Fruit fly (Drosophila melanogaster) whole organism, prepupa: ENCODE data around the gene CG6345.
A peak's percentile ranks its signal among the peaks of the same experiment; 100 is the strongest.

Experiments used
- CG10669 ChIP-seq: fragments of 200-800 bp; sonication (Bioruptor generic); optimal IDR thresholded peaks from 3 replicates; lab custom pipeline; 2018; ENCODE audit warnings: missing biosample characterization, mild to moderate bottlenecking, missing genetic modification characterization, moderate library complexity
- CG11294 ChIP-seq: fragments of 200-800 bp; sonication (Bioruptor generic); IDR thresholded peaks from 2 replicates; pipeline ENCODE4 v1.3.6; 2022; ENCODE audit warnings: missing biosample characterization, missing genetic modification characterization
- CG11902 ChIP-seq: fragments of 200-800 bp; sonication (Bioruptor generic); optimal IDR thresholded peaks from 3 replicates; lab custom pipeline; 2016; ENCODE audit warnings: missing biosample characterization, missing genetic modification characterization
- CG1621 ChIP-seq: fragments of 200-800 bp; sonication (Bioruptor generic); optimal IDR thresholded peaks from 3 replicates; lab custom pipeline; 2018; ENCODE audit warnings: missing biosample characterization, mild to moderate bottlenecking, missing genetic modification characterization
- CG16779 ChIP-seq: fragments of 200-800 bp; sonication (Bioruptor generic); optimal IDR thresholded peaks from 3 replicates; lab custom pipeline; 2017; ENCODE audit warnings: missing biosample characterization, mild to moderate bottlenecking, missing genetic modification characterization
- CG31627 ChIP-seq: fragments of 200-800 bp; sonication (Bioruptor generic); optimal IDR thresholded peaks from 3 replicates; lab custom pipeline; 2016; ENCODE audit warnings: missing biosample characterization, missing genetic modification characterization
- CG32006 ChIP-seq: fragments of 200-800 bp; sonication (Bioruptor generic); optimal IDR thresholded peaks from 3 replicates; lab custom pipeline; 2017; ENCODE audit warnings: missing biosample characterization, mild to moderate bottlenecking, missing genetic modification characterization
- CG34406 ChIP-seq: fragments of 200-800 bp; sonication (Bioruptor generic); optimal IDR thresholded peaks from 3 replicates; lab custom pipeline; 2016; ENCODE audit warnings: missing biosample characterization, missing genetic modification characterization
- CG3919 ChIP-seq: fragments of 200-800 bp; sonication (Bioruptor generic); optimal IDR thresholded peaks from 3 replicates; lab custom pipeline; 2016; ENCODE audit warnings: missing biosample characterization, missing genetic modification characterization
- CG4318 ChIP-seq: fragments of 200-800 bp; sonication (Bioruptor generic); optimal IDR thresholded peaks from 3 replicates; lab custom pipeline; 2017; ENCODE audit warnings: missing biosample characterization, mild to moderate bottlenecking, missing genetic modification characterization
- CG6163 ChIP-seq: fragments of 200-800 bp; sonication (Bioruptor generic); IDR thresholded peaks from 3 replicates; pipeline ENCODE4 v1.3.6; 2022; ENCODE audit warnings: missing biosample characterization, missing genetic modification characterization
- CG6792 ChIP-seq: fragments of 200-800 bp; sonication (Bioruptor generic); optimal IDR thresholded peaks from 3 replicates; lab custom pipeline; 2016; ENCODE audit warnings: missing biosample characterization, missing genetic modification characterization
- CG6808 ChIP-seq: fragments of 200-800 bp; sonication (Bioruptor generic); optimal IDR thresholded peaks from 3 replicates; lab custom pipeline; 2017; ENCODE audit warnings: missing biosample characterization, missing genetic modification characterization, mild to moderate bottlenecking, moderate library complexity, missing genetic modification reagents
- CG6854 ChIP-seq: fragments of 200-800 bp; sonication (Bioruptor generic); optimal IDR thresholded peaks from 2 replicates; lab custom pipeline; 2017; ENCODE audit warnings: missing biosample characterization, mild to moderate bottlenecking, missing genetic modification characterization
- CG7368 ChIP-seq: fragments of 200-800 bp; sonication (Bioruptor generic); optimal IDR thresholded peaks from 3 replicates; lab custom pipeline; 2016; ENCODE audit warnings: missing biosample characterization, missing genetic modification characterization
- CG8119 ChIP-seq: fragments of 200-800 bp; sonication (Bioruptor generic); IDR thresholded peaks from 3 replicates; pipeline ENCODE4 v1.3.6; 2022; ENCODE audit warnings: missing biosample characterization, missing genetic modification characterization
- CG8319 ChIP-seq: fragments of 200-800 bp; sonication (Bioruptor generic); optimal IDR thresholded peaks from 3 replicates; lab custom pipeline; 2016; ENCODE audit warnings: missing biosample characterization, missing genetic modification characterization
- CG8632 ChIP-seq: fragments of 200-800 bp; sonication (Bioruptor generic); optimal IDR thresholded peaks from 3 replicates; lab custom pipeline; 2016; ENCODE audit warnings: missing biosample characterization, missing genetic modification characterization
- CG9139 ChIP-seq: fragments of 200-800 bp; sonication (Bioruptor generic); optimal IDR thresholded peaks from 3 replicates; lab custom pipeline; 2017; ENCODE audit warnings: missing biosample characterization, mild to moderate bottlenecking, missing genetic modification characterization
- Eip75B ChIP-seq: fragments of 200-800 bp; sonication (Bioruptor generic); optimal IDR thresholded peaks from 3 replicates; lab custom pipeline; 2016; ENCODE audit warnings: missing biosample characterization, missing genetic modification characterization
- Eip78C ChIP-seq: fragments of 200-800 bp; sonication (Bioruptor generic); peaks from one replicate; lab custom pipeline; 2016; ENCODE audit warnings: missing biosample characterization, missing genetic modification characterization
- Eip93F ChIP-seq: fragments of 200-800 bp; sonication (Bioruptor generic); optimal IDR thresholded peaks from 2 replicates; lab custom pipeline; 2016; ENCODE audit warnings: missing biosample characterization, mild to moderate bottlenecking, missing genetic modification characterization
- Ets21C ChIP-seq: fragments of 200-800 bp; sonication (Bioruptor generic); optimal IDR thresholded peaks from 3 replicates; lab custom pipeline; 2016; ENCODE audit warnings: missing biosample characterization, missing genetic modification characterization
- Ets96B ChIP-seq: fragments of 200-800 bp; optimal IDR thresholded peaks from 2 replicates; lab custom pipeline; 2019; ENCODE audit warnings: missing biosample characterization, mild to moderate bottlenecking, missing genetic modification characterization, moderate library complexity
- Gug ChIP-seq: fragments of 200-800 bp; sonication (Bioruptor generic); IDR thresholded peaks from 2 replicates; pipeline ENCODE4 v1.3.6; 2022; ENCODE audit warnings: missing biosample characterization, missing genetic modification characterization
- Hr38 ChIP-seq: sonication (Bioruptor generic); optimal IDR thresholded peaks from 2 replicates; lab custom pipeline; 2016; ENCODE audit warnings: missing biosample characterization, missing genetic modification characterization
- Hr39 ChIP-seq: fragments of 200-800 bp; sonication (Bioruptor generic); optimal IDR thresholded peaks from 2 replicates; lab custom pipeline; 2016; ENCODE audit warnings: missing biosample characterization, missing genetic modification characterization
- Lpt ChIP-seq: fragments of 200-800 bp; sonication (Bioruptor generic); optimal IDR thresholded peaks from 3 replicates; lab custom pipeline; 2016; ENCODE audit warnings: missing biosample characterization, missing genetic modification characterization
- OdsH ChIP-seq: fragments of 200-800 bp; sonication (Bioruptor generic); optimal IDR thresholded peaks from 3 replicates; lab custom pipeline; 2016; ENCODE audit warnings: missing biosample characterization, missing genetic modification characterization
- Smox ChIP-seq: fragments of 200-800 bp; sonication (Bioruptor generic); optimal IDR thresholded peaks from 3 replicates; lab custom pipeline; 2016; ENCODE audit warnings: missing biosample characterization, missing genetic modification characterization
- Sox102F ChIP-seq: fragments of 200-800 bp; sonication (Bioruptor generic); optimal IDR thresholded peaks from 2 replicates; lab custom pipeline; 2016; ENCODE audit warnings: missing biosample characterization, mild to moderate bottlenecking, missing genetic modification characterization
- Sox14 ChIP-seq: fragments of 200-800 bp; sonication (Bioruptor generic); optimal IDR thresholded peaks from 3 replicates; lab custom pipeline; 2016; ENCODE audit warnings: missing biosample characterization, missing genetic modification characterization
- Sox15 ChIP-seq: fragments of 200-800 bp; sonication (Bioruptor generic); optimal IDR thresholded peaks from 3 replicates; lab custom pipeline; 2016; ENCODE audit warnings: missing biosample characterization, missing genetic modification characterization
- achi ChIP-seq: fragments of 200-800 bp; sonication (Bioruptor generic); optimal IDR thresholded peaks from 3 replicates; lab custom pipeline; 2016; ENCODE audit warnings: missing biosample characterization, missing genetic modification characterization
- acj6 ChIP-seq: fragments of 200-800 bp; sonication (Bioruptor generic); optimal IDR thresholded peaks from 3 replicates; lab custom pipeline; 2016; ENCODE audit warnings: missing biosample characterization, missing genetic modification characterization
- cyc ChIP-seq: fragments of 200-800 bp; sonication (Bioruptor generic); optimal IDR thresholded peaks from 3 replicates; lab custom pipeline; 2016; ENCODE audit warnings: missing biosample characterization, missing genetic modification characterization
- dac ChIP-seq: fragments of 200-800 bp; sonication (Bioruptor generic); optimal IDR thresholded peaks from 2 replicates; lab custom pipeline; 2017; ENCODE audit warnings: missing biosample characterization, mild to moderate bottlenecking, missing genetic modification characterization
- dsx ChIP-seq: fragments of 200-800 bp; optimal IDR thresholded peaks from 3 replicates; lab custom pipeline; 2019; ENCODE audit warnings: missing biosample characterization, mild to moderate bottlenecking, missing genetic modification characterization, moderate library complexity; ENCODE audit not compliant: poor library complexity, severe bottlenecking
- eg ChIP-seq: fragments of 200-800 bp; sonication (Bioruptor generic); IDR thresholded peaks from 3 replicates; pipeline ENCODE4 v1.3.6; 2022; ENCODE audit warnings: missing biosample characterization, missing genetic modification characterization
- esn ChIP-seq: fragments of 200-800 bp; sonication (Bioruptor generic); optimal IDR thresholded peaks from 2 replicates; lab custom pipeline; 2016; ENCODE audit warnings: missing biosample characterization, mild to moderate bottlenecking, missing genetic modification characterization, moderate library complexity
- fd59A ChIP-seq: fragments of 200-800 bp; sonication (Bioruptor generic); optimal IDR thresholded peaks from 2 replicates; lab custom pipeline; 2017; ENCODE audit warnings: missing biosample characterization, mild to moderate bottlenecking, missing genetic modification characterization, missing genetic modification reagents
- fkh ChIP-seq: fragments of 200-800 bp; sonication (Bioruptor generic); optimal IDR thresholded peaks from 3 replicates; lab custom pipeline; 2017; ENCODE audit warnings: missing biosample characterization, mild to moderate bottlenecking, missing genetic modification characterization, moderate library complexity
- lz ChIP-seq: fragments of 200-800 bp; sonication (Bioruptor generic); optimal IDR thresholded peaks from 3 replicates; lab custom pipeline; 2016; ENCODE audit warnings: missing biosample characterization, missing genetic modification characterization
- net ChIP-seq: fragments of 200-800 bp; sonication (Bioruptor generic); optimal IDR thresholded peaks from 3 replicates; lab custom pipeline; 2016; ENCODE audit warnings: missing biosample characterization, missing genetic modification characterization
- pdm3 ChIP-seq: fragments of 200-800 bp; sonication (Bioruptor generic); optimal IDR thresholded peaks from 3 replicates; lab custom pipeline; 2016; ENCODE audit warnings: missing biosample characterization, missing genetic modification characterization
- spab ChIP-seq: fragments of 200-800 bp; sonication (Bioruptor generic); optimal IDR thresholded peaks from 2 replicates; lab custom pipeline; 2017; ENCODE audit warnings: missing biosample characterization, mild to moderate bottlenecking, missing genetic modification characterization, missing genetic modification reagents
- svp ChIP-seq: fragments of 200-800 bp; sonication (Bioruptor generic); peaks from one replicate; lab custom pipeline; 2016; ENCODE audit warnings: missing biosample characterization, missing genetic modification characterization
- topi ChIP-seq: fragments of 200-800 bp; sonication (Bioruptor generic); optimal IDR thresholded peaks from 3 replicates; lab custom pipeline; 2016; ENCODE audit warnings: missing biosample characterization, missing genetic modification characterization
- vri ChIP-seq: fragments of 200-800 bp; sonication (Bioruptor generic); optimal IDR thresholded peaks from 3 replicates; lab custom pipeline; 2016; ENCODE audit warnings: missing biosample characterization, mild to moderate bottlenecking, missing genetic modification characterization

The CG6345 gene

DNA sequence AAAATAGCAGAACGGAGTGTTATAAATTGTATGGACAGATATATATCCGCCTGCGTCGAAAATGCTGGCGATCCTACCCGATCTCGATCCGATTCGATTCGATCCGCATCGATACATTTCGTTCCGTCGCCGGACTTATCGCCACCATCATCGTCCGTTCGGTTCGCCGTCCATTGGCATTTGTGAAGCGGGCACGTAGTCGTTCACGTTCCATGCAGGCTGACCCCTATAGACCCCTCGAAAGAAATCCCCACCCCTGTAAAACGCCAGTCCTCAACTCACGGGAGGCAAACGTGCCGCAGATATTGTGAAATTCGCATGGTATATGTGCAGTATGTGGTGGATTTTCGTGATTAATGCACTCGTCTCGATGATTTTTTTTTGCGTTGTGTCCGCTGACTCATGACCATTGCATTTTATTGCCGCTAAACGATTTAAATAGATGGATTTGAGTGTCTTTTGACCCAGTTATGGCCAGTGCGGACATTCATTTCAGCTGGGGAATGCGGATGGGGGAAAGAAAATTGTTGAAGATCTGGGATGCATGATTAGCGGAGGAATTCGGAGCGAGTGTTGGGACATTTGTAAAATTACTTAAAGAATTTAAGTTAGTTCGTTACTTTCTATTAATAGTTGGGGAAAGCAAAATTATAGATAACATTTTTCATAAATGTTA lies 23.8 kb downstream of the CG6345 start:
- TF ChIP-seq CG1621 (tag; lab: Kevin White, UChicago) (peak; percentile 45), vri (GFP tag; lab: Kevin White, UChicago) (peak; percentile 56), CG8319 (GFP tag; lab: Kevin White, UChicago) (no peak), Gug (GFP tag; lab: Robert Waterston, UW) (no peak), CG10669 (GFP tag; lab: Kevin White, UChicago) (no peak), svp (GFP tag; lab: Kevin White, UChicago) (peak; percentile 99), eg (GFP tag; lab: Robert Waterston, UW) (0 out of 3 replicates have a peak, but pooled peaks have one; percentile 20)

DNA sequence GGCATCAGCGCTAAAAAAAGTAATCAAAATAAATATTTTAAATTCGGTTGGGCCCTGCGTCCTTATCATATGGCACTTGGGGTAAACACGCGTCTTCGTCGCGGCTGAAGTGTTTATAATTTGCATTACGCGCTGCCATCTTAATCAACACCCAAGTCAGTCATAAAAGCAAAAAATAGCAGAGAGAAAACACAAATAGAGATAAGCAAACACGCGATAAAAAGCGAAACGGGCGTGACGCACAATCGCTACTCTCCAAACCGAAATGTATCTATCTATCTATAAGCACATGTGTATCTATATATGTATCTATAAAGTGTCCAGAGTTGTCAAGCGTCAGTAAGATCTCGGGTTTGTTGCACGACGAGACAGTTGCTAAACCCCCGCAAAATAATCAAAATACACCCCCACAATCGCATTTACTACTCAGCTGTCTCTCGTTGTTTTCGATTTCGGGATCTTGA lies 24.9 kb downstream of the CG6345 start:
- TF ChIP-seq CG10669 (GFP tag; lab: Kevin White, UChicago) (peak; percentile 37), CG7368 (GFP tag; lab: Kevin White, UChicago) (peak; percentile 34), CG4318 (GFP tag; lab: Kevin White, UChicago) (no peak), CG8632 (GFP tag; lab: Kevin White, UChicago) (peak; percentile 8), lz (GFP tag; lab: Kevin White, UChicago) (no peak), Hr38 (GFP tag; lab: Kevin White, UChicago) (no peak), CG34406 (GFP tag; lab: Kevin White, UChicago) (no peak), Lpt (GFP tag; lab: Kevin White, UChicago) (no peak), OdsH (GFP tag; lab: Kevin White, UChicago) (peak; percentile 2), CG11294 (GFP tag; lab: Robert Waterston, UW) (no peak), CG6792 (GFP tag; lab: Kevin White, UChicago) (peak; percentile 32), CG8119 (GFP tag; lab: Robert Waterston, UW) (no peak), Hr39 (no peak), CG11902 (no peak), Eip78C (GFP tag; lab: Kevin White, UChicago) (peak; percentile 89), esn (GFP tag; lab: Kevin White, UChicago) (peak; percentile 13), Eip75B (GFP tag; lab: Kevin White, UChicago) (peak; percentile 33), CG8319 (GFP tag; lab: Kevin White, UChicago) (no peak), Eip93F (GFP tag; lab: Kevin White, UChicago) (peak; percentile 54), Smox (GFP tag; lab: Kevin White, UChicago) (no peak), svp (GFP tag; lab: Kevin White, UChicago) (peak; percentile 85), acj6 (GFP tag; lab: Kevin White, UChicago) (no peak), Sox14 (GFP tag; lab: Kevin White, UChicago) (no peak), fkh (GFP tag; lab: Kevin White, UChicago) (peak; percentile 94), topi (peak; percentile 41), CG6163 (GFP tag; lab: Robert Waterston, UW) (no peak), Ets21C (GFP tag; lab: Kevin White, UChicago) (no peak), dac (GFP tag; lab: Kevin White, UChicago) (no peak), CG31627 (GFP tag; lab: Kevin White, UChicago) (no peak), dsx (no peak), CG3919 (GFP tag; lab: Kevin White, UChicago) (peak; percentile 24), Sox102F (peak; percentile 16), cyc (GFP tag; lab: Kevin White, UChicago) (no peak), fd59A (GFP tag; lab: Kevin White, UChicago) (no peak), vri (GFP tag; lab: Kevin White, UChicago) (peak; percentile 84), CG6808 (GFP tag; lab: Kevin White, UChicago) (peak; percentile 37), Ets96B (tag; lab: Kevin White, UChicago) (no peak), CG6854 (GFP tag; lab: Kevin White, UChicago) (peak; percentile 13), net (GFP tag; lab: Kevin White, UChicago) (peak; percentile 31), achi (peak; percentile 10), pdm3 (GFP tag; lab: Kevin White, UChicago) (no peak), CG32006 (no peak), CG16779 (tag; lab: Kevin White, UChicago) (peak; percentile 19), CG9139 (GFP tag; lab: Kevin White, UChicago) (peak; percentile 8), Sox15 (GFP tag; lab: Kevin White, UChicago) (no peak), spab (GFP tag; lab: Kevin White, UChicago) (peak; percentile 13)
